Worm (Caenorhabditis elegans) whole organism, young adult: ENCODE measurements around the gene mboa-6.

ENCODE experiments used
- F39B2.1 ChIP-seq: fragments of 200-800 bp; sonication (Bioruptor generic); IDR thresholded peaks from 2 replicates; pipeline ENCODE4 v1.3.6; 2022; ENCODE audit warnings: missing genetic modification reagents, missing genetic modification characterization, missing compliant biosample characterization
- ama-1 ChIP-seq, 3 experiments: fragments of 150-350 bp in 1 of 3; sonication (generic microtip) in 2 of 3; optimal IDR thresholded peaks; 2 replicates each; lab custom pipeline; 2014 to 2018; ENCODE audit warnings: missing biosample characterization in 2 of 3, missing genetic modification characterization in 2 of 3, missing genetic modification reagents in 2 of 3
- atf-7 ChIP-seq: sonication (generic microtip); optimal IDR thresholded peaks from 2 replicates; lab custom pipeline; 2017; ENCODE audit warnings: mild to moderate bottlenecking, missing genetic modification characterization, missing compliant biosample characterization
- attf-6 ChIP-seq: fragments of 200-800 bp; sonication (Bioruptor generic); IDR thresholded peaks from 2 replicates; pipeline ENCODE4 v1.3.6; 2022; ENCODE audit warnings: missing genetic modification reagents, missing genetic modification characterization, missing compliant biosample characterization
- ceh-58 ChIP-seq: fragments of 200-800 bp; sonication (Bioruptor generic); IDR thresholded peaks from 2 replicates; pipeline ENCODE4 v1.3.6; 2022; ENCODE audit warnings: missing genetic modification characterization, missing compliant biosample characterization
- ceh-91 ChIP-seq: fragments of 200-800 bp; sonication (Bioruptor generic); IDR thresholded peaks from 2 replicates; pipeline ENCODE4 v1.3.6; 2022; ENCODE audit warnings: missing genetic modification reagents, missing genetic modification characterization, missing compliant biosample characterization
- egrh-3 ChIP-seq: fragments of 200-800 bp; sonication (Bioruptor generic); IDR thresholded peaks from 2 replicates; pipeline ENCODE4 v1.3.6; 2022; ENCODE audit warnings: missing genetic modification reagents, missing genetic modification characterization, missing compliant biosample characterization
- rcor-1 ChIP-seq: fragments of 200-800 bp; sonication (Bioruptor generic); IDR thresholded peaks from 2 replicates; pipeline ENCODE4 v1.3.6; 2022; ENCODE audit warnings: missing genetic modification reagents, missing genetic modification characterization, missing compliant biosample characterization
- unc-62 ChIP-seq: fragments of 150-350 bp; optimal IDR thresholded peaks from 2 replicates; lab custom pipeline; 2014; ENCODE audit warnings: missing biosample characterization, missing genetic modification reagents, missing genetic modification characterization
- ztf-28 ChIP-seq: fragments of 200-800 bp; sonication (Bioruptor generic); IDR thresholded peaks from 2 replicates; pipeline ENCODE4 v1.3.6; 2022; ENCODE audit warnings: missing genetic modification reagents, missing genetic modification characterization, missing compliant biosample characterization
- ztf-6 ChIP-seq: fragments of 200-800 bp; sonication (Bioruptor generic); IDR thresholded peaks from 2 replicates; pipeline ENCODE4 v1.3.6; 2022; ENCODE audit warnings: missing genetic modification reagents, missing genetic modification characterization, missing compliant biosample characterization

DNA sequence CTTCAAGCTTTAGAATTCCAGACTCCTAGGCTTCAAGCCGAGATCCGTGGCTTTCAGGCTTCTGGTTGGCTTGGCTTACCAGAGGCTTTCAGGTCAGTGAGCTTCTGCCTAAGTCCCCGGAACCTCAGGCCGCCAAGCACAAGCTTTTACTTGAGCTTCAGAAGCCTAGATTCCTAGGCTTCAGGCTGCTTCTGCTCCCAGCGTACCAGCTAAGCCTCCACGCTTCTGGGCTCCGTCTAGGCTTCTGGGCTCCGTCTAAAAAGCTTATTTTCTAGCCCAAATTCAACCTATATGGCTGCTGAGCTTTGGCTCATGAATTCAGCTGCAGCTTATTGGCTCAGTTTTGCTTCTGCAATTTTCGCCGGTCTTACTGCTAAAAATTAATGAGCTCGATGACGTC lies 36.0 kb downstream of the mboa-6 start:
- TF ChIP-seq unc-62 (GFP tag; lab: Kevin White, UChicago) (no peak), ztf-6 (no peak), atf-7 (tag; lab: Kevin White, UChicago) (no peak), ama-1 (optimal IDR thresholded peaks at IDR 0.05; lab: Kevin White, UChicago) (no peak), ama-1 (GFP tag; optimal IDR thresholded peaks at IDR 0.05; lab: Kevin White, UChicago) (no peak), rcor-1 (no peak), F39B2.1 (no peak), ztf-28 (GFP tag; lab: Robert Waterston, UW) (no peak), ceh-58 (no peak), ceh-91 (no peak), egrh-3 (no peak), attf-6 (GFP tag; lab: Robert Waterston, UW) (no peak)
